Worm (Caenorhabditis elegans) whole organism, mixed stage, embryonic: ENCODE results near the gene nuo-1.

Experiments
- M03D4.4 ChIP-seq: sonication (generic microtip); optimal IDR thresholded peaks from 2 replicates; lab custom pipeline; 2017; ENCODE audit warnings: mild to moderate bottlenecking, missing genetic modification characterization, missing compliant biosample characterization
- bed-3 ChIP-seq: fragments of 200-800 bp; sonication (Bioruptor generic); optimal IDR thresholded peaks from 3 replicates; lab custom pipeline; 2018; ENCODE audit warnings: mild to moderate bottlenecking, missing genetic modification characterization, moderate library complexity, missing compliant biosample characterization
- blmp-1 ChIP-seq: fragments of 150-350 bp; optimal IDR thresholded peaks from 2 replicates; lab custom pipeline; 2014; ENCODE audit warnings: missing biosample characterization, missing genetic modification characterization
- ceh-39 ChIP-seq: fragments of 150-350 bp; optimal IDR thresholded peaks from 2 replicates; lab custom pipeline; 2014; ENCODE audit warnings: missing biosample characterization, missing genetic modification characterization
- ceh-43 ChIP-seq: fragments of 200-800 bp; sonication (Bioruptor generic); optimal IDR thresholded peaks from 2 replicates; lab custom pipeline; 2018; ENCODE audit warnings: mild to moderate bottlenecking, missing genetic modification characterization, moderate library complexity, missing compliant biosample characterization
- ceh-83 ChIP-seq: fragments of 200-800 bp; sonication (Bioruptor generic); optimal IDR thresholded peaks from 2 replicates; lab custom pipeline; 2018; ENCODE audit warnings: mild to moderate bottlenecking, missing genetic modification characterization, missing compliant biosample characterization
- ces-1 ChIP-seq: fragments of 150-350 bp; optimal IDR thresholded peaks from 2 replicates; lab custom pipeline; 2014; ENCODE audit warnings: missing biosample characterization, missing genetic modification reagents, missing genetic modification characterization
- cnd-1 ChIP-seq: fragments of 200-800 bp; sonication (Bioruptor generic); optimal IDR thresholded peaks from 2 replicates; lab custom pipeline; 2018; ENCODE audit warnings: mild to moderate bottlenecking, missing genetic modification characterization, missing compliant biosample characterization
- drap-1 ChIP-seq: fragments of 200-800 bp; sonication (Bioruptor generic); optimal IDR thresholded peaks from 3 replicates; lab custom pipeline; 2018; ENCODE audit warnings: mild to moderate bottlenecking, missing genetic modification characterization, missing compliant biosample characterization
- elt-1 ChIP-seq: sonication (generic microtip); optimal IDR thresholded peaks from 2 replicates; lab custom pipeline; 2017; ENCODE audit warnings: missing genetic modification characterization, mild to moderate bottlenecking, missing compliant biosample characterization, antibody characterized with exemption, moderate library complexity, borderline replicate concordance; ENCODE audit not compliant: insufficient read depth
- elt-3 ChIP-seq: fragments of 150-350 bp; optimal IDR thresholded peaks from 2 replicates; lab custom pipeline; 2014; ENCODE audit warnings: missing biosample characterization, missing genetic modification characterization
- flh-1 ChIP-seq: fragments of 200-800 bp; sonication (Bioruptor generic); optimal IDR thresholded peaks from 2 replicates; lab custom pipeline; 2018; ENCODE audit warnings: mild to moderate bottlenecking, missing genetic modification characterization, moderate library complexity, missing compliant biosample characterization
- ham-2 ChIP-seq: fragments of 200-800 bp; sonication (Bioruptor generic); optimal IDR thresholded peaks from 2 replicates; lab custom pipeline; 2018; ENCODE audit warnings: mild to moderate bottlenecking, missing genetic modification characterization, missing compliant biosample characterization
- hlh-1 ChIP-seq: fragments of 150-350 bp; optimal IDR thresholded peaks from 2 replicates; lab custom pipeline; 2014; ENCODE audit warnings: missing biosample characterization, missing genetic modification reagents, missing genetic modification characterization
- lin-13 ChIP-seq: fragments of 150-350 bp; optimal IDR thresholded peaks from 2 replicates; lab custom pipeline; 2014; ENCODE audit warnings: missing biosample characterization, missing genetic modification characterization
- lin-32 ChIP-seq: fragments of 200-800 bp; sonication (Bioruptor generic); optimal IDR thresholded peaks from 2 replicates; lab custom pipeline; 2018; ENCODE audit warnings: mild to moderate bottlenecking, missing genetic modification characterization, missing compliant biosample characterization
- lsy-2 ChIP-seq: fragments of 150-350 bp; optimal IDR thresholded peaks from 2 replicates; lab custom pipeline; 2014; ENCODE audit warnings: missing biosample characterization, missing genetic modification characterization
- mab-5 ChIP-seq: fragments of 150-350 bp; optimal IDR thresholded peaks from 2 replicates; lab custom pipeline; 2014; ENCODE audit warnings: missing biosample characterization, missing genetic modification characterization
- mep-1 ChIP-seq: fragments of 150-350 bp; optimal IDR thresholded peaks from 2 replicates; lab custom pipeline; 2017; ENCODE audit warnings: missing biosample characterization, missing genetic modification reagents, missing genetic modification characterization, inconsistent platforms
- mls-2 ChIP-seq: sonication (generic microtip); optimal IDR thresholded peaks from 2 replicates; lab custom pipeline; 2016; ENCODE audit warnings: mild to moderate bottlenecking, missing genetic modification characterization, moderate library complexity, missing compliant biosample characterization
- nhr-12 ChIP-seq: fragments of 150-350 bp; optimal IDR thresholded peaks from 2 replicates; lab custom pipeline; 2014; ENCODE audit warnings: missing biosample characterization, missing genetic modification characterization
- nhr-2 ChIP-seq: fragments of 150-350 bp; optimal IDR thresholded peaks from 2 replicates; lab custom pipeline; 2014; ENCODE audit warnings: missing biosample characterization, missing genetic modification characterization
- nhr-237 ChIP-seq: fragments of 150-350 bp; optimal IDR thresholded peaks from 2 replicates; lab custom pipeline; 2014; ENCODE audit warnings: missing biosample characterization, missing genetic modification characterization
- nhr-28 ChIP-seq: fragments of 150-350 bp; optimal IDR thresholded peaks from 2 replicates; lab custom pipeline; 2014; ENCODE audit warnings: missing biosample characterization, missing genetic modification characterization
- nhr-76 ChIP-seq: sonication (generic microtip); optimal IDR thresholded peaks from 2 replicates; lab custom pipeline; 2017; ENCODE audit warnings: missing biosample characterization, missing genetic modification characterization
- pha-4 ChIP-seq: fragments of 150-350 bp; optimal IDR thresholded peaks from 2 replicates; lab custom pipeline; 2018; ENCODE audit warnings: missing biosample characterization, missing genetic modification reagents, missing genetic modification characterization
- sem-2 ChIP-seq: fragments of 200-800 bp; sonication (Bioruptor generic); optimal IDR thresholded peaks from 2 replicates; lab custom pipeline; 2018; ENCODE audit warnings: mild to moderate bottlenecking, missing genetic modification characterization, missing compliant biosample characterization
- snpc-4 ChIP-seq: fragments of 150-350 bp; optimal IDR thresholded peaks from 2 replicates; lab custom pipeline; 2014; ENCODE audit warnings: missing biosample characterization, missing genetic modification characterization
- sptf-1 ChIP-seq: sonication (generic microtip); optimal IDR thresholded peaks from 2 replicates; lab custom pipeline; 2017; ENCODE audit warnings: mild to moderate bottlenecking, missing genetic modification characterization, moderate library complexity, missing compliant biosample characterization
- tbx-8 ChIP-seq: fragments of 200-800 bp; sonication (Bioruptor generic); optimal IDR thresholded peaks from 2 replicates; lab custom pipeline; 2018; ENCODE audit warnings: mild to moderate bottlenecking, missing genetic modification characterization, moderate library complexity, missing compliant biosample characterization
- unc-120 ChIP-seq: sonication (generic microtip); optimal IDR thresholded peaks from 2 replicates; lab custom pipeline; 2017; ENCODE audit warnings: missing genetic modification characterization, missing compliant biosample characterization; ENCODE audit not compliant: poor library complexity, severe bottlenecking
- unc-39 ChIP-seq: fragments of 150-350 bp; optimal IDR thresholded peaks from 2 replicates; lab custom pipeline; 2014; ENCODE audit warnings: missing biosample characterization, missing genetic modification characterization
- unc-62 ChIP-seq: fragments of 150-350 bp; optimal IDR thresholded peaks from 2 replicates; lab custom pipeline; 2014; ENCODE audit warnings: missing biosample characterization, missing genetic modification reagents, missing genetic modification characterization
- zip-8 ChIP-seq: fragments of 150-350 bp; optimal IDR thresholded peaks from 2 replicates; lab custom pipeline; 2014; ENCODE audit warnings: missing biosample characterization, missing genetic modification characterization
- ztf-11 ChIP-seq: fragments of 150-350 bp; optimal IDR thresholded peaks from 2 replicates; lab custom pipeline; 2014; ENCODE audit warnings: missing biosample characterization, missing genetic modification characterization

Gene nuo-1

ce11 chrII:11097154-11097887 lies at the start of gene nuo-1, which contains the start of gene rpl-36.A:
TSS of gene nuo-1 (plus strand) at chrII:11097837.
TSS of gene rpl-36.A (minus strand) at chrII:11097204.
- TF ChIP-seq mab-5 (tag; lab: Kevin White, UChicago) (no peak), ham-2 (GFP tag; lab: Kevin White, UChicago) (peak; percentile 1), bed-3 (no peak), drap-1 (peak; percentile 4), tbx-8 (no peak), snpc-4 (tag; lab: Kevin White, UChicago) (no peak), nhr-76 (no peak), mls-2 (tag; lab: Kevin White, UChicago) (no peak), ceh-83 (GFP tag; lab: Kevin White, UChicago) (no peak), pha-4 (tag; lab: Kevin White, UChicago) (peak; percentile 73), lin-32 (GFP tag; lab: Kevin White, UChicago) (no peak), unc-120 (tag; lab: Kevin White, UChicago) (peak; percentile 80), flh-1 (GFP tag; lab: Kevin White, UChicago) (no peak), cnd-1 (no peak), nhr-28 (no peak), mep-1 (tag; lab: Kevin White, UChicago) (peak; percentile 93), M03D4.4 (no peak), sptf-1 (tag; lab: Kevin White, UChicago) (peak; percentile 50), zip-8 (no peak), ces-1 (GFP tag; lab: Kevin White, UChicago) (peak; percentile 53), hlh-1 (tag; lab: Kevin White, UChicago) (peak; percentile 55), nhr-12 (tag; lab: Kevin White, UChicago) (no peak), ceh-43 (GFP tag; lab: Kevin White, UChicago) (no peak), nhr-237 (tag; lab: Kevin White, UChicago) (peak; percentile 94), ceh-39 (tag; lab: Kevin White, UChicago) (peak; percentile 44), unc-39 (tag; lab: Kevin White, UChicago) (no peak), lsy-2 (tag; lab: Kevin White, UChicago) (peak; percentile 98), blmp-1 (tag; lab: Kevin White, UChicago) (peak; percentile 89), sem-2 (no peak), lin-13 (tag; lab: Kevin White, UChicago) (peak; percentile 76), ztf-11 (tag; lab: Kevin White, UChicago) (no peak), elt-3 (tag; lab: Kevin White, UChicago) (no peak), elt-1 (tag; lab: Kevin White, UChicago) (no peak), unc-62 (peak; percentile 34), nhr-2 (tag; lab: Kevin White, UChicago) (no peak)

- TF ChIP-seq tbx-8 (no peak), nhr-2 (tag; lab: Kevin White, UChicago) (no peak), zip-8 (no peak), mls-2 (tag; lab: Kevin White, UChicago) (no peak), nhr-237 (tag; lab: Kevin White, UChicago) (no peak), elt-1 (tag; lab: Kevin White, UChicago) (no peak), bed-3 (no peak), sem-2 (no peak), ces-1 (GFP tag; lab: Kevin White, UChicago) (no peak), unc-120 (tag; lab: Kevin White, UChicago) (no peak), pha-4 (tag; lab: Kevin White, UChicago) (no peak), elt-3 (tag; lab: Kevin White, UChicago) (no peak), snpc-4 (tag; lab: Kevin White, UChicago) (no peak), cnd-1 (no peak), flh-1 (GFP tag; lab: Kevin White, UChicago) (no peak)
These were observed 48.7 kb upstream of the nuo-1 start, which contains the start of gene F33A8.4 for ce11 chrII:11048930-11049329. TSS of gene F33A8.4 (minus strand) at chrII:11049030.

- TF ChIP-seq mls-2 (tag; lab: Kevin White, UChicago) (no peak), mab-5 (tag; lab: Kevin White, UChicago) (no peak), nhr-237 (tag; lab: Kevin White, UChicago) (no peak), lsy-2 (tag; lab: Kevin White, UChicago) (peak; percentile 49), lin-32 (GFP tag; lab: Kevin White, UChicago) (no peak), ces-1 (GFP tag; lab: Kevin White, UChicago) (peak; percentile 71)
These were observed 47.8 kb upstream of the nuo-1 start, which contains the start of the genes sdhd-1 and ilkp-1 for ce11 chrII:11049876-11050275. TSS of gene sdhd-1 (minus strand) at chrII:11049913. TSS of gene ilkp-1 (plus strand) at chrII:11050255.
